Worm (Caenorhabditis elegans) whole organism, L4 larva: Measurements from ENCODE around the gene yif-1.

ENCODE experiments used
- D1046.2 ChIP-seq: fragments of 200-800 bp; sonication (Bioruptor generic); IDR thresholded peaks from 2 replicates; pipeline ENCODE4 v1.3.6; 2022; ENCODE audit warnings: missing genetic modification characterization, missing compliant biosample characterization
- R02D3.7 ChIP-seq: fragments of 150-350 bp; sonication (generic microtip); optimal IDR thresholded peaks from 3 replicates; lab custom pipeline; 2014; ENCODE audit warnings: missing biosample characterization, missing genetic modification characterization
- T26A8.4 ChIP-seq: fragments of 200-800 bp; sonication (Bioruptor generic); IDR thresholded peaks from 2 replicates; pipeline ENCODE4 v1.3.6; 2022; ENCODE audit warnings: missing genetic modification characterization, missing compliant biosample characterization
- Y105C5A.15 ChIP-seq: fragments of 200-800 bp; sonication (Bioruptor generic); IDR thresholded peaks from 2 replicates; pipeline ENCODE4 v1.3.6; 2022; ENCODE audit warnings: missing genetic modification characterization, missing compliant biosample characterization
- ZK337.2 ChIP-seq: fragments of 200-800 bp; sonication (Bioruptor generic); IDR thresholded peaks from 2 replicates; pipeline ENCODE4 v1.3.6; 2022; ENCODE audit warnings: missing genetic modification reagents, missing genetic modification characterization, missing compliant biosample characterization
- ZK546.5 ChIP-seq, 2 experiments: sonication (generic microtip); optimal IDR thresholded peaks; 2 replicates each; lab custom pipeline; 2017; ENCODE audit warnings: missing biosample characterization in 2 of 2, missing genetic modification characterization in 2 of 2
- aha-1 ChIP-seq: fragments of 150-350 bp; peaks from one replicate; lab custom pipeline; 2014; ENCODE audit warnings: missing biosample characterization, missing genetic modification characterization
- arid-1 ChIP-seq: fragments of 200-800 bp; sonication (Bioruptor generic); conservative IDR thresholded peaks from 2 replicates; pipeline ENCODE4 v1.3.6; 2022; ENCODE audit warnings: missing genetic modification reagents, missing genetic modification characterization, missing compliant biosample characterization
- ceh-20 ChIP-seq: fragments of 200-800 bp; sonication (Bioruptor generic); IDR thresholded peaks from 2 replicates; pipeline ENCODE4 v1.3.6; 2022; ENCODE audit warnings: missing genetic modification reagents, missing genetic modification characterization, missing compliant biosample characterization
- ceh-28 ChIP-seq: fragments of 150-350 bp; optimal IDR thresholded peaks from 2 replicates; lab custom pipeline; 2014; ENCODE audit warnings: missing biosample characterization, missing genetic modification reagents, missing genetic modification characterization
- ceh-32 ChIP-seq: sonication (generic microtip); optimal IDR thresholded peaks from 2 replicates; lab custom pipeline; 2016; ENCODE audit warnings: mild to moderate bottlenecking, missing genetic modification characterization, missing compliant biosample characterization; ENCODE audit not compliant: poor library complexity
- ceh-82 ChIP-seq: sonication (generic microtip); optimal IDR thresholded peaks from 2 replicates; lab custom pipeline; 2017; ENCODE audit warnings: missing biosample characterization, missing genetic modification characterization
- ctbp-1 ChIP-seq: fragments of 200-800 bp; sonication (Bioruptor generic); IDR thresholded peaks from 2 replicates; pipeline ENCODE4 v1.3.6; 2022; ENCODE audit warnings: missing genetic modification reagents, missing genetic modification characterization, missing compliant biosample characterization
- daf-16 ChIP-seq, 3 experiments: sonication (generic microtip); optimal IDR thresholded peaks; 2 replicates each; lab custom pipeline; 2016 to 2017; ENCODE audit warnings: missing genetic modification characterization in 3 of 3, missing genetic modification reagents in 3 of 3, mild to moderate bottlenecking in 2 of 3, missing compliant biosample characterization in 2 of 3, missing biosample characterization in 1 of 3, moderate library complexity in 1 of 3
- dmd-6 ChIP-seq: fragments of 200-800 bp; sonication (Bioruptor generic); IDR thresholded peaks from 2 replicates; pipeline ENCODE4 v1.3.6; 2022; ENCODE audit warnings: missing genetic modification reagents, missing genetic modification characterization, missing compliant biosample characterization
- dpl-1 ChIP-seq: fragments of 150-350 bp; optimal IDR thresholded peaks from 2 replicates; lab custom pipeline; 2014; ENCODE audit warnings: missing biosample characterization, missing genetic modification reagents, missing genetic modification characterization
- duxl-1 ChIP-seq: sonication (generic microtip); optimal IDR thresholded peaks from 2 replicates; lab custom pipeline; 2016; ENCODE audit warnings: mild to moderate bottlenecking, missing genetic modification characterization, moderate library complexity, missing compliant biosample characterization; ENCODE audit not compliant: poor library complexity
- dve-1 ChIP-seq: sonication (generic microtip); optimal IDR thresholded peaks from 2 replicates; lab custom pipeline; 2017; ENCODE audit warnings: antibody characterized with exemption, mild to moderate bottlenecking, missing genetic modification characterization, missing compliant biosample characterization; ENCODE audit not compliant: insufficient read depth
- hif-1 ChIP-seq, 2 experiments: sonication (generic microtip); optimal IDR thresholded peaks; 2 replicates each; lab custom pipeline; 2016 to 2017; ENCODE audit warnings: missing compliant biosample characterization in 2 of 2, missing genetic modification characterization in 2 of 2, missing genetic modification reagents in 2 of 2, missing genotype in 2 of 2, mild to moderate bottlenecking in 1 of 2
- hlh-30 ChIP-seq: sonication (generic microtip); optimal IDR thresholded peaks from 2 replicates; lab custom pipeline; 2017; ENCODE audit warnings: antibody characterized with exemption, mild to moderate bottlenecking, missing genetic modification characterization, missing compliant biosample characterization; ENCODE audit not compliant: insufficient read depth
- hmg-1.1 ChIP-seq: fragments of 200-800 bp; sonication (Bioruptor generic); IDR thresholded peaks from 2 replicates; pipeline ENCODE4 v1.3.6; 2022; ENCODE audit warnings: missing genetic modification reagents, missing genetic modification characterization, missing compliant biosample characterization
- lim-7 ChIP-seq: fragments of 200-800 bp; sonication (Bioruptor generic); IDR thresholded peaks from 2 replicates; pipeline ENCODE4 v1.3.6; 2022; ENCODE audit warnings: missing genetic modification characterization, missing compliant biosample characterization
- lin-15B ChIP-seq: fragments of 150-350 bp; sonication (generic microtip); optimal IDR thresholded peaks from 3 replicates; lab custom pipeline; 2014; ENCODE audit warnings: missing biosample characterization, missing genetic modification characterization
- lsy-2 ChIP-seq, 2 experiments: fragments of 150-350 bp in 1 of 2; sonication (generic microtip) in 1 of 2; optimal IDR thresholded peaks; 2 replicates each; lab custom pipeline; 2014 to 2017; ENCODE audit warnings: missing biosample characterization in 2 of 2, missing genetic modification characterization in 2 of 2
- madf-5 ChIP-seq, 2 experiments: fragments of 200-800 bp; sonication (Bioruptor generic); IDR thresholded peaks; 2 replicates each; pipeline ENCODE4 v1.3.6; 2022; ENCODE audit warnings: missing compliant biosample characterization in 2 of 2, missing genetic modification characterization in 2 of 2
- madf-9 ChIP-seq: fragments of 200-800 bp; sonication (Bioruptor generic); conservative IDR thresholded peaks from 2 replicates; pipeline ENCODE4 v1.3.6; 2022; ENCODE audit warnings: missing genetic modification reagents, missing genetic modification characterization, missing compliant biosample characterization
- mdl-1 ChIP-seq, 2 experiments: fragments of 150-350 bp in 1 of 2; sonication (generic microtip) in 1 of 2; optimal IDR thresholded peaks; 2 replicates each; lab custom pipeline; 2014 to 2017; ENCODE audit warnings: missing biosample characterization in 2 of 2, missing genetic modification characterization in 2 of 2
- mes-2 ChIP-seq: sonication (generic microtip); optimal IDR thresholded peaks from 2 replicates; lab custom pipeline; 2016; ENCODE audit warnings: missing genotype, mild to moderate bottlenecking, missing genetic modification characterization, missing compliant biosample characterization; ENCODE audit not compliant: poor library complexity, severe bottlenecking
- mxl-2 ChIP-seq: fragments of 200-800 bp; sonication (Bioruptor generic); conservative IDR thresholded peaks from 2 replicates; pipeline ENCODE4 v1.3.6; 2022; ENCODE audit warnings: missing genetic modification reagents, missing genetic modification characterization, missing compliant biosample characterization
- mxl-3 ChIP-seq: fragments of 200-800 bp; sonication (Bioruptor generic); optimal IDR thresholded peaks from 2 replicates; lab custom pipeline; 2018; ENCODE audit warnings: mild to moderate bottlenecking, missing genetic modification characterization, missing compliant biosample characterization
- nhr-11 ChIP-seq: fragments of 150-350 bp; optimal IDR thresholded peaks from 2 replicates; lab custom pipeline; 2014; ENCODE audit warnings: missing biosample characterization, missing genetic modification characterization
- nhr-25 ChIP-seq: sonication (generic microtip); optimal IDR thresholded peaks from 2 replicates; lab custom pipeline; 2017; ENCODE audit warnings: missing genetic modification characterization, mild to moderate bottlenecking, missing compliant biosample characterization, antibody characterized with exemption, moderate library complexity, borderline replicate concordance; ENCODE audit not compliant: insufficient read depth
- nhr-28 ChIP-seq: fragments of 150-350 bp; optimal IDR thresholded peaks from 2 replicates; lab custom pipeline; 2014; ENCODE audit warnings: missing biosample characterization, missing genetic modification characterization
- nhr-48 ChIP-seq: sonication (generic microtip); optimal IDR thresholded peaks from 2 replicates; lab custom pipeline; 2016; ENCODE audit warnings: mild to moderate bottlenecking, missing genetic modification characterization, missing compliant biosample characterization
- nhr-6 ChIP-seq: fragments of 150-350 bp; optimal IDR thresholded peaks from 2 replicates; lab custom pipeline; 2014; ENCODE audit warnings: missing biosample characterization, missing genetic modification characterization
- pha-4 ChIP-seq, 2 experiments: fragments of 150-350 bp in 1 of 2; fragments of 200-800 bp in 1 of 2; sonication (Bioruptor generic) in 1 of 2; IDR thresholded peaks in 1 of 2; optimal IDR thresholded peaks in 1 of 2; 2 replicates each; pipeline versions ENCODE4 v1.3.6 to Lab custom; 2014 to 2022; ENCODE audit warnings: missing genetic modification characterization in 2 of 2, missing genetic modification reagents in 2 of 2, missing biosample characterization in 1 of 2, missing compliant biosample characterization in 1 of 2
- rbr-2 ChIP-seq: sonication (generic microtip); optimal IDR thresholded peaks from 2 replicates; lab custom pipeline; 2016; ENCODE audit warnings: missing genotype, missing genetic modification characterization, missing compliant biosample characterization
- snpc-4 ChIP-seq: fragments of 150-350 bp; optimal IDR thresholded peaks from 2 replicates; lab custom pipeline; 2014; ENCODE audit warnings: missing biosample characterization, missing genetic modification characterization
- spr-1 ChIP-seq: sonication (generic microtip); optimal IDR thresholded peaks from 2 replicates; lab custom pipeline; 2016; ENCODE audit warnings: mild to moderate bottlenecking, missing genetic modification characterization, missing compliant biosample characterization
- spr-3 ChIP-seq: fragments of 200-800 bp; sonication (Bioruptor generic); optimal IDR thresholded peaks from 2 replicates; lab custom pipeline; 2018; ENCODE audit warnings: mild to moderate bottlenecking, missing genetic modification characterization, missing compliant biosample characterization
- unc-39 ChIP-seq: sonication (generic microtip); optimal IDR thresholded peaks from 2 replicates; lab custom pipeline; 2017; ENCODE audit warnings: missing biosample characterization, missing genetic modification characterization
- unc-62 ChIP-seq, 3 experiments: fragments of 150-350 bp in 1 of 3; sonication (generic microtip); optimal IDR thresholded peaks in 2 of 3; peaks in 1 of 3; 1 replicate in 1 of 3; 2 replicates in 2 of 3; lab custom pipeline; 2014 to 2017; ENCODE audit warnings: missing biosample characterization in 3 of 3, missing genetic modification characterization in 3 of 3, missing genetic modification reagents in 3 of 3, missing genotype in 1 of 3
- zfp-3 ChIP-seq: fragments of 200-800 bp; sonication (Bioruptor generic); conservative IDR thresholded peaks from 2 replicates; pipeline ENCODE4 v1.3.6; 2022; ENCODE audit warnings: missing genetic modification reagents, missing genetic modification characterization, missing compliant biosample characterization
- zip-11 ChIP-seq: fragments of 200-800 bp; sonication (Bioruptor generic); IDR thresholded peaks from 2 replicates; pipeline ENCODE4 v1.3.6; 2022; ENCODE audit warnings: missing genetic modification characterization, missing compliant biosample characterization
- ztf-7 ChIP-seq: fragments of 150-350 bp; optimal IDR thresholded peaks from 2 replicates; lab custom pipeline; 2014; ENCODE audit warnings: missing biosample characterization, missing genetic modification characterization

Gene yif-1

ce11 chrV:10043234-10043796, 11.4 kb downstream of the yif-1 start, which contains the start of gene T06E8.8 (continued):
- no peak for TF ChIP-seq D1046.2 (GFP tag; lab: Robert Waterston, UW)
- TF ChIP-seq ZK337.2 (GFP tag; lab: Robert Waterston, UW) = no peak
- no peak for TF ChIP-seq ceh-32 (tag; lab: Kevin White, UChicago)
- TF ChIP-seq pha-4 (GFP tag; IDR thresholded peaks at IDR 0.05; lab: Robert Waterston, UW) = peak; percentile 41
- no peak for TF ChIP-seq pha-4 (tag; optimal IDR thresholded peaks at IDR 0.05; lab: Kevin White, UChicago)
- TF ChIP-seq zip-11 (GFP tag; lab: Robert Waterston, UW) = no peak
- TF ChIP-seq unc-39 = no peak
- TF ChIP-seq R02D3.7 (tag; lab: Kevin White, UChicago) = no peak
- no peak for TF ChIP-seq lim-7
- TF ChIP-seq lin-15B (tag; lab: Kevin White, UChicago) = no peak
- TF ChIP-seq nhr-25 (tag; lab: Kevin White, UChicago) = peak; percentile 54
- peak; percentile 4 to 86 for TF ChIP-seq lsy-2 (tag; optimal IDR thresholded peaks at IDR 0.05; lab: Kevin White, UChicago)
- no peak for TF ChIP-seq ceh-82
- TF ChIP-seq ZK546.5 (tag; optimal IDR thresholded peaks at IDR 0.05; lab: Kevin White, UChicago) = no peak
- peak; percentile 59 for TF ChIP-seq mxl-3
- TF ChIP-seq, all 104 proteins: peak for 24

ce11 chrV:10042254-10042653, 12.5 kb downstream of the yif-1 start:
- peak; percentile 31 for TF ChIP-seq duxl-1 (tag; lab: Kevin White, UChicago)
- TF ChIP-seq spr-1 (tag; lab: Kevin White, UChicago) = peak; percentile 10
- peak; percentile 51 for TF ChIP-seq rbr-2 (tag; lab: Kevin White, UChicago)
- peak; percentile 78 for TF ChIP-seq hmg-1.1 (GFP tag; lab: Robert Waterston, UW)
- peak in 1 of 2 experiments; percentile 97 for TF ChIP-seq unc-62 (GFP tag; optimal IDR thresholded peaks at IDR 0.05 in 1 of 2; lab: Kevin White, UChicago)
- no peak for TF ChIP-seq unc-62 (tag; optimal IDR thresholded peaks at IDR 0.05; lab: Kevin White, UChicago)
- TF ChIP-seq dve-1 = peak; percentile 75
- peak; percentile 42; the same call in 1 of the 2 replicates for TF ChIP-seq arid-1 (GFP tag; lab: Robert Waterston, UW)
- TF ChIP-seq lsy-2 (tag; optimal IDR thresholded peaks at IDR 0.05; lab: Kevin White, UChicago) = peak; percentile 87 to 97
- TF ChIP-seq T26A8.4 (GFP tag; lab: Robert Waterston, UW) = peak; percentile 38; the same call in 1 of the 2 replicates
- TF ChIP-seq mdl-1 (tag; optimal IDR thresholded peaks at IDR 0.05; lab: Kevin White, UChicago) = peak; percentile 45 to 65
- TF ChIP-seq mes-2 (tag; lab: Kevin White, UChicago) = peak; percentile 79
- TF ChIP-seq mxl-3 = peak; percentile 57
- TF ChIP-seq R02D3.7 (tag; lab: Kevin White, UChicago) = no peak
- no peak for TF ChIP-seq madf-5 (GFP tag; IDR thresholded peaks at IDR 0.05; lab: Robert Waterston, UW)
- TF ChIP-seq ztf-7 = no peak
- peak; percentile 33 for TF ChIP-seq ceh-28
- no peak for TF ChIP-seq Y105C5A.15
- TF ChIP-seq madf-9 = no peak
- peak; percentile 49 for TF ChIP-seq dpl-1 (GFP tag; lab: Kevin White, UChicago)
- peak; percentile 49 for TF ChIP-seq spr-3 (GFP tag; lab: Kevin White, UChicago)
- peak; percentile 61 for TF ChIP-seq dmd-6 (GFP tag; lab: Robert Waterston, UW)
- peak; percentile 46 for TF ChIP-seq nhr-11 (tag; lab: Kevin White, UChicago)
- no peak for TF ChIP-seq nhr-25 (tag; lab: Kevin White, UChicago)
- TF ChIP-seq zfp-3 (GFP tag; lab: Robert Waterston, UW) = 0 out of 2 replicates have a peak, but pooled peaks have one; percentile 48
- TF ChIP-seq hif-1 (tag; optimal IDR thresholded peaks at IDR 0.05; lab: Kevin White, UChicago) = peak in 1 of 2 experiments; percentile 47
- no peak for TF ChIP-seq daf-16 (GFP tag; optimal IDR thresholded peaks at IDR 0.05; lab: Kevin White, UChicago)
- peak; percentile 61 for TF ChIP-seq daf-16 (tag; optimal IDR thresholded peaks at IDR 0.05; lab: Kevin White, UChicago)
- peak; percentile 76 for TF ChIP-seq hlh-30 (tag; lab: Kevin White, UChicago)
- peak; percentile 49 for TF ChIP-seq nhr-28 (tag; lab: Kevin White, UChicago)
- TF ChIP-seq nhr-6 (tag; lab: Kevin White, UChicago) = peak; percentile 70
- TF ChIP-seq D1046.2 (GFP tag; lab: Robert Waterston, UW) = no peak
- TF ChIP-seq ceh-20 (GFP tag; lab: Robert Waterston, UW) = peak; percentile 71
- peak; percentile 97 for TF ChIP-seq aha-1 (tag; lab: Kevin White, UChicago)
- no peak for TF ChIP-seq snpc-4 (tag; lab: Kevin White, UChicago)
- peak; percentile 15 for TF ChIP-seq nhr-48 (tag; lab: Kevin White, UChicago)
- no peak for TF ChIP-seq mxl-2 (GFP tag; lab: Robert Waterston, UW)
- TF ChIP-seq ctbp-1 = peak; percentile 50; the same call in 1 of the 2 replicates
